Fruit fly (Drosophila melanogaster) whole organism, prepupa: ENCODE results near the gene Gapvd1.

Experiments
- CG15336 ChIP-seq: fragments of 200-800 bp; sonication (Bioruptor generic); IDR thresholded peaks from 2 replicates; pipeline ENCODE4 v1.3.6; 2022; ENCODE audit warnings: missing biosample characterization, missing genetic modification characterization
- CG32006 ChIP-seq: fragments of 200-800 bp; sonication (Bioruptor generic); optimal IDR thresholded peaks from 3 replicates; lab custom pipeline; 2017; ENCODE audit warnings: missing biosample characterization, mild to moderate bottlenecking, missing genetic modification characterization
- CG6854 ChIP-seq: fragments of 200-800 bp; sonication (Bioruptor generic); optimal IDR thresholded peaks from 2 replicates; lab custom pipeline; 2017; ENCODE audit warnings: missing biosample characterization, mild to moderate bottlenecking, missing genetic modification characterization
- CG9139 ChIP-seq: fragments of 200-800 bp; sonication (Bioruptor generic); optimal IDR thresholded peaks from 3 replicates; lab custom pipeline; 2017; ENCODE audit warnings: missing biosample characterization, mild to moderate bottlenecking, missing genetic modification characterization
- Eip78C ChIP-seq: fragments of 200-800 bp; sonication (Bioruptor generic); peaks from one replicate; lab custom pipeline; 2016; ENCODE audit warnings: missing biosample characterization, missing genetic modification characterization
- Ets96B ChIP-seq: fragments of 200-800 bp; optimal IDR thresholded peaks from 2 replicates; lab custom pipeline; 2019; ENCODE audit warnings: missing biosample characterization, mild to moderate bottlenecking, missing genetic modification characterization, moderate library complexity
- Gug ChIP-seq: fragments of 200-800 bp; sonication (Bioruptor generic); IDR thresholded peaks from 2 replicates; pipeline ENCODE4 v1.3.6; 2022; ENCODE audit warnings: missing biosample characterization, missing genetic modification characterization
- Hr38 ChIP-seq: sonication (Bioruptor generic); optimal IDR thresholded peaks from 2 replicates; lab custom pipeline; 2016; ENCODE audit warnings: missing biosample characterization, missing genetic modification characterization
- acj6 ChIP-seq: fragments of 200-800 bp; sonication (Bioruptor generic); optimal IDR thresholded peaks from 3 replicates; lab custom pipeline; 2016; ENCODE audit warnings: missing biosample characterization, missing genetic modification characterization
- cyc ChIP-seq: fragments of 200-800 bp; sonication (Bioruptor generic); optimal IDR thresholded peaks from 3 replicates; lab custom pipeline; 2016; ENCODE audit warnings: missing biosample characterization, missing genetic modification characterization
- eg ChIP-seq: fragments of 200-800 bp; sonication (Bioruptor generic); IDR thresholded peaks from 3 replicates; pipeline ENCODE4 v1.3.6; 2022; ENCODE audit warnings: missing biosample characterization, missing genetic modification characterization
- salr ChIP-seq, 2 experiments: fragments of 200-800 bp; sonication (Bioruptor generic); optimal IDR thresholded peaks; 3 replicates each; lab custom pipeline; 2016 to 2018; ENCODE audit warnings: missing biosample characterization in 2 of 2, missing genetic modification characterization in 2 of 2, mild to moderate bottlenecking in 1 of 2
- spab ChIP-seq: fragments of 200-800 bp; sonication (Bioruptor generic); optimal IDR thresholded peaks from 2 replicates; lab custom pipeline; 2017; ENCODE audit warnings: missing biosample characterization, mild to moderate bottlenecking, missing genetic modification characterization, missing genetic modification reagents

DNA sequence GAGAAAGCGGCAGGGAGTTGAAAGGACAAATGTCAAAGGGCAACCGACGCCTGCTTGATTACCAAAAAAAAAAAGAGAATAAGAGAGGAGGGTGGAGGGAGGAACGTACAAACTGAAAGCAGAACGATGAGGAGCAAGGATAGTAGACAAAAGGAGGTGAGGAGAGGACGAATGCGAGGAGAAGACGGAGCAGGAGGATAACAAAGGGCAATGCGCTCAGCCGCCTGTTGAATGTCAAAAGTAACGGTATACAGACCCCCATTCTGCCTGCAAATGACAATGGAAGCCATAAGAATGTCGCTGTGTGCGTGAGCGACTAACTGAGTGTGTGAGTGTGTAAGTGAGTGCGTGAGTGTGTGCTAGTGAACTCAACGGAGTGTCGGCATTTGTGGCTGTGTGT is 40.2 kb upstream of the Gapvd1 start:
- no peak for TF ChIP-seq spab
- no peak for TF ChIP-seq CG15336
- no peak for TF ChIP-seq CG9139 (GFP tag; lab: Kevin White, UChicago)
- TF ChIP-seq salr (GFP tag; optimal IDR thresholded peaks at IDR 0.05; lab: Kevin White, UChicago), result no peak
- TF ChIP-seq Eip78C (GFP tag; lab: Kevin White, UChicago), result no peak
- TF ChIP-seq CG6854 (GFP tag; lab: Kevin White, UChicago), result no peak
- no peak for TF ChIP-seq Gug
- TF ChIP-seq CG32006 (GFP tag; lab: Kevin White, UChicago), result no peak
- no peak for TF ChIP-seq cyc
- no peak for TF ChIP-seq Ets96B (tag; lab: Kevin White, UChicago)
- no peak for TF ChIP-seq acj6 (GFP tag; lab: Kevin White, UChicago)
- TF ChIP-seq Hr38 (GFP tag; lab: Kevin White, UChicago), result no peak
- no peak for TF ChIP-seq eg
